Fruit fly (Drosophila melanogaster): Measurements from ENCODE around the gene CG14695.

Gene CG14695

dm6 chr3R:10829746-10830145 lies 49.4 kb downstream of the CG14695 start (continued):
- peak; percentile 24 for TF ChIP-seq OdsH (GFP tag; optimal IDR thresholded peaks at IDR 0.05)
- TF ChIP-seq spab (GFP tag; optimal IDR thresholded peaks at IDR 0.05) = peak; percentile 57
- peak; percentile 66 for TF ChIP-seq fd59A (GFP tag; optimal IDR thresholded peaks at IDR 0.05)
- TF ChIP-seq esn (GFP tag; optimal IDR thresholded peaks at IDR 0.05) = no peak
- no peak for TF ChIP-seq cyc (GFP tag; optimal IDR thresholded peaks at IDR 0.05)
- TF ChIP-seq CG9139 (GFP tag; optimal IDR thresholded peaks at IDR 0.05) = peak; percentile 8
- no peak for TF ChIP-seq Hr39 (GFP tag; optimal IDR thresholded peaks at IDR 0.05)
- TF ChIP-seq topi (GFP tag; optimal IDR thresholded peaks at IDR 0.05) = no peak
- TF ChIP-seq CG10669 (GFP tag; optimal IDR thresholded peaks at IDR 0.05) = peak; percentile 69
- TF ChIP-seq Met (GFP tag; optimal IDR thresholded peaks at IDR 0.05) = no peak
- TF ChIP-seq pdm3 (GFP tag; optimal IDR thresholded peaks at IDR 0.05) = peak; percentile 34
- no peak for TF ChIP-seq CG31627 (GFP tag; optimal IDR thresholded peaks at IDR 0.05)
- 0 out of 3 replicates have a peak, but pooled peaks have one; percentile 15 for TF ChIP-seq CG8119 (GFP tag; IDR thresholded peaks at IDR 0.05)
- TF ChIP-seq CG10631 (GFP tag; optimal IDR thresholded peaks at IDR 0.05) = peak; percentile 58
- TF ChIP-seq CG3919 (GFP tag; optimal IDR thresholded peaks at IDR 0.05) = peak; percentile 30
- no peak for TF ChIP-seq CG6854 (GFP tag; optimal IDR thresholded peaks at IDR 0.05)

dm6 chr3R:10828688-10829087 lies 50.4 kb downstream of the CG14695 start:
- TF ChIP-seq fd59A (GFP tag; optimal IDR thresholded peaks at IDR 0.05) = no peak
- no peak for TF ChIP-seq salr (GFP tag; optimal IDR thresholded peaks at IDR 0.05)
- TF ChIP-seq CG6854 (GFP tag; optimal IDR thresholded peaks at IDR 0.05) = peak; percentile 57
- no peak for TF ChIP-seq spab (GFP tag; optimal IDR thresholded peaks at IDR 0.05)
- no peak for TF ChIP-seq CG11294 (GFP tag; IDR thresholded peaks at IDR 0.05)
- TF ChIP-seq CG8119 (GFP tag; IDR thresholded peaks at IDR 0.05) = no peak
- no peak for TF ChIP-seq CG9139 (GFP tag; optimal IDR thresholded peaks at IDR 0.05)
- peak; percentile 56 for TF ChIP-seq svp (GFP tag)
- TF ChIP-seq Eip78C (GFP tag) = peak; percentile 24
- no peak for TF ChIP-seq Sox102F (GFP tag; optimal IDR thresholded peaks at IDR 0.05)
- TF ChIP-seq CG16779 (tag; optimal IDR thresholded peaks at IDR 0.05) = no peak
- no peak for TF ChIP-seq net (GFP tag; optimal IDR thresholded peaks at IDR 0.05)
- no peak for TF ChIP-seq Sox14 (GFP tag; optimal IDR thresholded peaks at IDR 0.05)
- TF ChIP-seq ss (GFP tag; optimal IDR thresholded peaks at IDR 0.05) = peak in 1 of 2 experiments; percentile 70
